Worm (Caenorhabditis elegans) whole organism, midembryonic: Measurements from ENCODE around the gene sto-3.
A peak's percentile ranks its signal among the peaks of the same experiment; 100 is the strongest.

ENCODE experiments used
- T22C8.4 ChIP-seq: fragments of 200-800 bp; sonication (Bioruptor generic); IDR thresholded peaks from 2 replicates; pipeline ENCODE4 v1.3.6; 2022; ENCODE audit warnings: missing genetic modification characterization, missing compliant biosample characterization
- cog-1 ChIP-seq: sonication (generic microtip); optimal IDR thresholded peaks from 2 replicates; lab custom pipeline; 2016; ENCODE audit warnings: missing genetic modification characterization, missing compliant biosample characterization
- flt-1 ChIP-seq: fragments of 200-800 bp; sonication (Bioruptor generic); IDR thresholded peaks from 2 replicates; pipeline ENCODE4 v1.3.6; 2022; ENCODE audit warnings: missing genetic modification characterization, missing compliant biosample characterization
- klf-2 ChIP-seq: fragments of 200-800 bp; sonication (Bioruptor generic); conservative IDR thresholded peaks from 2 replicates; pipeline ENCODE4 v1.3.6; 2022; ENCODE audit warnings: missing genetic modification reagents, missing genetic modification characterization, missing compliant biosample characterization
- med-1 ChIP-seq: sonication (generic microtip); optimal IDR thresholded peaks from 2 replicates; lab custom pipeline; 2017; ENCODE audit warnings: missing genetic modification characterization, mild to moderate bottlenecking, missing compliant biosample characterization, antibody characterized with exemption, missing genetic modification reagents; ENCODE audit not compliant: insufficient read depth
- ref-1 ChIP-seq: fragments of 200-800 bp; sonication (Bioruptor generic); conservative IDR thresholded peaks from 2 replicates; pipeline ENCODE4 v1.3.6; 2022; ENCODE audit warnings: missing genetic modification reagents, missing genetic modification characterization, missing compliant biosample characterization
- tab-1 ChIP-seq: fragments of 200-800 bp; sonication (Bioruptor generic); IDR thresholded peaks from 2 replicates; pipeline ENCODE4 v1.3.6; 2022; ENCODE audit warnings: missing genetic modification characterization, missing compliant biosample characterization
- ztf-23 ChIP-seq: fragments of 200-800 bp; sonication (Bioruptor generic); IDR thresholded peaks from 2 replicates; pipeline ENCODE4 v1.3.6; 2022; ENCODE audit warnings: missing genetic modification reagents, missing genetic modification characterization, missing compliant biosample characterization
- ztf-29 ChIP-seq: fragments of 200-800 bp; sonication (Bioruptor generic); IDR thresholded peaks from 2 replicates; pipeline ENCODE4 v1.3.6; 2022; ENCODE audit warnings: missing genetic modification reagents, missing genetic modification characterization, missing compliant biosample characterization

Gene sto-3

DNA sequence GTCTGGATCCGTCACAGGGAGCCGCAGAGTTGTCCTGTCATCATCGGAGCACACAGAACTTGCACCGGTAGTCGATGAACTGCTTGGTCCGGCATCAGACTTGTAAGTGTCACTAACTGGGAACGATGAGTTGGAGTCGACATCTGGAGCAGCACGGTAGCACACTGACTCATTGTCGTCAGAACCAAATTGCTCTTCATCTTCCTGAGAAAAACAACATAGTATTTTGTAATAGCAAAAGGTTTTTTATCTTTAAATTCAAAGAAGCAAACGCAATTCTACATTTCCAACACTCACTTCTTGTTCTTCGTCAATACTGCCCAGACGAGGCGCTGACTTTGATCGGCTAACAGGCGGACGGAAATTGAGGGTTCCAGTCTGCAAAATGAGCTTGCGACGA is 31.4 kb downstream of the sto-3 start:
- TF ChIP-seq ref-1 (GFP tag; lab: Robert Waterston, UW), result no peak
- no peak for TF ChIP-seq ztf-23 (GFP tag; lab: Robert Waterston, UW)
- TF ChIP-seq flt-1 (GFP tag; lab: Robert Waterston, UW), result no peak
- TF ChIP-seq tab-1 (GFP tag; lab: Robert Waterston, UW), result no peak
- no peak for TF ChIP-seq T22C8.4 (GFP tag; lab: Robert Waterston, UW)
- TF ChIP-seq cog-1, result no peak
- no peak for TF ChIP-seq med-1
- no peak for TF ChIP-seq ztf-29 (GFP tag; lab: Robert Waterston, UW)
- no peak for TF ChIP-seq klf-2 (GFP tag; lab: Robert Waterston, UW)

DNA sequence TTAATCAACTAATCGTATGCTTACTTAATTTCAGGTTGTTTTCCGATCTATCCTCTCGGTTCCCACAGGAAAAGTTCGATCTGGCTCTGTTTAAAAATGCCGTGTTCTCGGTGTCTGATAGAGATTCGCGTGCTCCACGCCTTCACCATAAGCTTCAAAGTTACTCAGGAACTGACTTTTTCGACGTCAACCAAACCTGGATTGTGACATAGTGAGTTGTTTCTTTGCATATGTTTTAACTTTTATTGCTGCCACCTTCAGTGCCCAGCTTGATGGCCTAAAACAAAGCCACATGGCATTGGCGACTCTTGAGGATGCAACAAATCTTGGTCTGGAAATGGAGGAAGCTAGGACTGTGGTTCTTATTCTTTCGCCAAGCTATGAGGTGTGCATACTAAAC is 36.0 kb downstream of the sto-3 start:
- no peak for TF ChIP-seq ztf-29 (GFP tag; lab: Robert Waterston, UW)
- TF ChIP-seq ref-1 (GFP tag; lab: Robert Waterston, UW), result no peak
- no peak for TF ChIP-seq ztf-23 (GFP tag; lab: Robert Waterston, UW)
- no peak for TF ChIP-seq med-1

DNA sequence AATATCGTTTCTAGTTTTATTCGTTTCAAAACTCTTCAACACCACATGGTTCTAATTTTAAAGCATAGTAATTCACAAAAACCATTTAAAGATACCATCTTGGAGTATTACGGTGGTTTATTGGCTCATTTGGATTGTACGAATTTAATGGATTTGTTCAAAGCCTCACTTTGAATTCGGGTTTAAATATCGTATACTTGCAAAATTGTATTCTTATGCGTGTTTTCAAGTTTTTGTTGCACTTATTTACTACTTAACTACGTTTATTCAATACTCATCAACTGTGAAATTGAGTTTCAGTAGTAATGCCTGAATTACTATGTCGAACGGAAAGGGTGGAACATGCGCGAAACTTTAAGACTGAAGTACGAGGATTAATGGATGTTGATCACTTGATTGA is 36.5 kb downstream of the sto-3 start, which contains the start of gene abts-2:
TSS of gene abts-2 (plus strand) at position 301 of the 400 bp plus-strand sequence.
- TF ChIP-seq ztf-23 (GFP tag; lab: Robert Waterston, UW) (no peak), tab-1 (GFP tag; lab: Robert Waterston, UW) (no peak), flt-1 (GFP tag; lab: Robert Waterston, UW) (no peak), ref-1 (GFP tag; lab: Robert Waterston, UW) (no peak), cog-1 (no peak), med-1 (no peak), ztf-29 (GFP tag; lab: Robert Waterston, UW) (no peak), klf-2 (GFP tag; lab: Robert Waterston, UW) (no peak), T22C8.4 (GFP tag; lab: Robert Waterston, UW) (no peak)

- TF ChIP-seq flt-1 (GFP tag; lab: Robert Waterston, UW), result 0 out of 2 replicates have a peak, but pooled peaks have one; percentile 32
- TF ChIP-seq ztf-29 (GFP tag; lab: Robert Waterston, UW), result no peak
Observed at ce11 chrX:11576429-11577088, 45.3 kb downstream of the sto-3 start.

ce11 chrX:11574167-11574566 is 47.7 kb downstream of the sto-3 start:
- TF ChIP-seq ztf-23 (GFP tag; lab: Robert Waterston, UW) (no peak), ztf-29 (GFP tag; lab: Robert Waterston, UW) (no peak)

DNA sequence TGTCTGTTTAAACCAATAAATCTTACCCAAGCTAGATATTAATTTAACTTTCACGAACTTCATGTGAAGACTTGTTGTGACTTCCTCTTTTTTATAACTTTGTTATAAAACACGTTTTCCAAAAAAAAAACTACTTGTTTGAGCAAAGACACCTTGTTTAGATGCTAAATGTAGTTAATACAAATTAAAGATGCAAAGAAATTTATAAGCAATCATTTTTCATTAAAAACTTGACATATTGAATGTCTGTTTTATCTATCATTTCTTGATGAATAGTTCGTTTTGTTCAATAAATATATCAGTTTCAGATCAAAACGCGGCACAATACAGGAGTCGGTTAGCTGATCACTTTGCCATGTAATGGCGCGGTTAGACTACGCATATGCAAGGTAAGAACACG is 49.7 kb downstream of the sto-3 start, which contains the start of gene frm-3:
TSS of gene frm-3 (plus strand) at position 301 of the 400 bp plus-strand sequence.
- TF ChIP-seq ztf-23 (GFP tag; lab: Robert Waterston, UW), result no peak
- TF ChIP-seq ztf-29 (GFP tag; lab: Robert Waterston, UW), result no peak
- TF ChIP-seq tab-1 (GFP tag; lab: Robert Waterston, UW), result no peak
- TF ChIP-seq flt-1 (GFP tag; lab: Robert Waterston, UW), result no peak
- no peak for TF ChIP-seq klf-2 (GFP tag; lab: Robert Waterston, UW)
- TF ChIP-seq med-1, result no peak
- no peak for TF ChIP-seq cog-1
- TF ChIP-seq ref-1 (GFP tag; lab: Robert Waterston, UW), result no peak
- TF ChIP-seq T22C8.4 (GFP tag; lab: Robert Waterston, UW), result no peak

DNA sequence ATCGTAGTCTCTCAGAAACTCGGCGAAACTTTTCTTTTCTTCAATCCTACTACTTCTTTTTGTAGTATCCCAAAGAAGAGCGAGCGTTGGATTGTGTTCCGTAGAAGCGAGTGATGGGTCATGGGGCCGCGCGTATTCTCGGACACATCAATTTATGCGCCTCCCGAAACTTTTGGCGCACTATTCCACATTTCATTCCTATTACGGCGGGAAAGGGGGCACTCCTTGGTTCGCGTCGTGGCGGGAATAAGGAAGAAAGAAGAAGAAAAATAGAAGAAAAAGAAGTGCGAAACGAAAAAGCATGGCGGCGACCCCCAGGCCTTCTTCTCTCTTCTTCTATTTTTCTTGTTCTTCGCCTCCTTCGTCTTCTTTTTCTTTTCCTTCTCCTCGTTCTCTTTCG is 50.2 kb downstream of the sto-3 start:
- no peak for TF ChIP-seq klf-2 (GFP tag; lab: Robert Waterston, UW)
- no peak for TF ChIP-seq cog-1
- no peak for TF ChIP-seq flt-1 (GFP tag; lab: Robert Waterston, UW)
- no peak for TF ChIP-seq T22C8.4 (GFP tag; lab: Robert Waterston, UW)
- no peak for TF ChIP-seq tab-1 (GFP tag; lab: Robert Waterston, UW)
- no peak for TF ChIP-seq ztf-23 (GFP tag; lab: Robert Waterston, UW)
- TF ChIP-seq ref-1 (GFP tag; lab: Robert Waterston, UW), result no peak
- no peak for TF ChIP-seq ztf-29 (GFP tag; lab: Robert Waterston, UW)
- no peak for TF ChIP-seq med-1
